Worm (Caenorhabditis elegans): ENCODE results near the gene col-117.

col-117 gene

DNA sequence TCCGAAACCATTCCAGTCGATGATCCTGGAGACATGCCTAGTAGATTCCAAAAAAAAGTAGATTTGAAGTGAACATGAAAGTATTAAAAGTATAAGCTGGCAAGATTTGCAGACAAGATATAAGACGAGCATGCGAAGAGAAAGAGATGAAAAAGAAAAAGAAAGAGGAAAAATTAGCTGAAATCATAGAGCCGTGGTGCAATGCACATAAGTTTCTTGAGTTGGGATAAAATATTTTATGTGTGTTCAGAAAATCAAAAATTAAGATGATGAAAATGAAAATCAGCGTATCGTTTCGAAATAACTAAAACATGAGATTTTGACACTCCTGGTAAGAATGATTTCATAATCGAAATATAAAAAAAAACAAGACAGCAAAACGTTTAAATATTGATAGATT, 20.5 kb upstream of the col-117 start, which contains the start of gene T11B7.2:
T11B7.2 (minus strand) TSS at position 101 of the 400 bp plus-strand sequence.
- TF ChIP-seq dsc-1 (tag; optimal IDR thresholded peaks at IDR 0.05) (peak; percentile 1), efl-1 (optimal IDR thresholded peaks at IDR 0.05) (no peak), efl-1 (GFP tag; optimal IDR thresholded peaks at IDR 0.05 in 1 of 2) (peak in 1 of 2 experiments; percentile 11), fkh-10 (GFP tag; optimal IDR thresholded peaks at IDR 0.05) (no peak)

DNA sequence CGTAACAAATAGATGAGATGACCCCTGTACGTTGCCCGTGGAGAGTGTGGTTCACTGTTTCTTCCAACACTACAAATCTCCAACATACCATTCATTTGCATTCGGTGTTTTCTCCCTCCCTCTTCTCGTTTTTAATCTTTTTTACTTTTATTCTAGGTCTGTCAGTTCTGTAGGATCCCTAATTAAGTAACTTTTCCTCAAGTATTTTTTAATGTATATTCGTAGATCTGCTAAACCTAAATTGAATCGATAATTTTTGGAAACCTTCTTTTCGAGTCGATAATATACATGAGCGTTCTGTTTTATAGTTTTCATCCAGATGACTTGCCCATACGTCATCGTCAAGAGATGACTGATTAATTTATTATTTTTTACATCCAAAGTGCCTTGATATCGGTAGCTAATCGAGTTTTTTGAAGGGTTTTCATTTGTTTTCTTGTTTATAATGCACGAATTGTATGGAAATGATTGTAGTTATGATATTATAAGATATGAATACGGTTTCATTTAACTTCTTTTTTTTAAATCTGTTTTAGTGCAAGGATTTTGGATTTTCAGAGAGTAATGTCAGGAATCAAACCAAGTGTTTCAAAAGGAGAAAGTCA, 16.3 kb upstream of the col-117 start, which contains the start of the genes T28C6.11 and T11B7.1:
T28C6.11 (minus strand) TSS at position 101 of the 605 bp plus-strand sequence.
T11B7.1 (plus strand) TSS at position 555 of the 605 bp plus-strand sequence.
- TF ChIP-seq fos-1 (tag; optimal IDR thresholded peaks at IDR 0.05) (no peak), swsn-7 (tag; optimal IDR thresholded peaks at IDR 0.05) (no peak), ces-1 (GFP tag; optimal IDR thresholded peaks at IDR 0.05) (no peak), egl-13 (tag; optimal IDR thresholded peaks at IDR 0.05) (no peak), ets-5 (GFP tag; IDR thresholded peaks at IDR 0.05) (no peak), F16B12.6 (tag; optimal IDR thresholded peaks at IDR 0.05) (no peak), dsc-1 (tag; optimal IDR thresholded peaks at IDR 0.05) (no peak), nhr-71 (tag; optimal IDR thresholded peaks at IDR 0.05) (no peak), unc-86 (tag; optimal IDR thresholded peaks at IDR 0.05) (no peak), unc-30 (tag; optimal IDR thresholded peaks at IDR 0.05) (no peak), pax-3 (tag; optimal IDR thresholded peaks at IDR 0.05) (no peak), snu-23 (GFP tag; optimal IDR thresholded peaks at IDR 0.05) (no peak), aha-1 (tag; optimal IDR thresholded peaks at IDR 0.05) (no peak), lin-15B (tag; optimal IDR thresholded peaks at IDR 0.05) (no peak), ceh-90 (tag; optimal IDR thresholded peaks at IDR 0.05) (no peak), nhr-11 (tag; optimal IDR thresholded peaks at IDR 0.05) (no peak), fkh-10 (GFP tag; optimal IDR thresholded peaks at IDR 0.05) (no peak), pqm-1 (tag; optimal IDR thresholded peaks at IDR 0.05) (no peak)

DNA sequence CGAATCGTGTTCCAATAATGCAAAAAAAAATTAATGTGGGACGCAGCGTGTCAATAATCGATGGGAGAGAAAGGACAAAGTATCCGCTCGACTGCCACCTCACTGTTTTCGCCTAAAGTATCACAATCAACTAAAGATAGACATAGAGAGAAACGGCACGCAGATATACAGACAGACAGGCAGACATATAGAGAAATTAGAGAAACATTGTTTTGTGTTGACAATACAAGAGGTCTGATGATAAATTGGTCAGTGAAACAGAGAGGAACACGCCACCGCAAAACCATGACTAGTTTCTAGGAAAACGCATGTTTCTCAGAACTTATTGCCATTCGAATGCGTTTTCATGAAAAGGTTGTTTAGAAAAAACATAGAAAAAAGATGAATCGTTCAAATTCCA, 6.6 kb upstream of the col-117 start, which contains the start of gene T28C6.8:
T28C6.8 (minus strand) TSS at position 137 of the 400 bp plus-strand sequence.
- TF ChIP-seq sptf-1 (tag; optimal IDR thresholded peaks at IDR 0.05) (no peak), nhr-71 (tag; optimal IDR thresholded peaks at IDR 0.05) (peak; percentile 63), fos-1 (tag; optimal IDR thresholded peaks at IDR 0.05) (no peak), efl-1 (optimal IDR thresholded peaks at IDR 0.05) (peak; percentile 17 to 23), efl-1 (GFP tag; optimal IDR thresholded peaks at IDR 0.05 in 1 of 2) (no peak), nhr-77 (tag; optimal IDR thresholded peaks at IDR 0.05) (peak; percentile 17), mab-9 (GFP tag; IDR thresholded peaks at IDR 0.05) (no peak), nhr-90 (tag; optimal IDR thresholded peaks at IDR 0.05; ENCODE audit: poor library complexity) (peak; percentile 36), nhr-20 (tag; optimal IDR thresholded peaks at IDR 0.05) (peak; percentile 59), jun-1 (tag; optimal IDR thresholded peaks at IDR 0.05) (no peak), fkh-8 (tag; optimal IDR thresholded peaks at IDR 0.05) (peak; percentile 33), lin-14 (GFP tag; optimal IDR thresholded peaks at IDR 0.05) (peak; percentile 85), snpc-4 (tag; optimal IDR thresholded peaks at IDR 0.05) (no peak), hlh-4 (tag; optimal IDR thresholded peaks at IDR 0.05) (no peak), irx-1 (tag; optimal IDR thresholded peaks at IDR 0.05) (peak; percentile 10), grh-1 (GFP tag; IDR thresholded peaks at IDR 0.05) (peak; percentile 32; the same call in 1 of the 2 replicates), unc-98 (GFP tag; IDR thresholded peaks at IDR 0.05) (no peak), sup-37 (GFP tag; optimal IDR thresholded peaks at IDR 0.05) (no peak), nhr-19 (GFP tag; conservative IDR thresholded peaks at IDR 0.05) (no peak), dsc-1 (tag; optimal IDR thresholded peaks at IDR 0.05) (no peak), snu-23 (GFP tag; optimal IDR thresholded peaks at IDR 0.05) (peak; percentile 59), pax-3 (tag; optimal IDR thresholded peaks at IDR 0.05) (no peak), egl-27 (tag; optimal IDR thresholded peaks at IDR 0.05) (peak in 1 of 2 experiments; percentile 18), pag-3 (tag; optimal IDR thresholded peaks at IDR 0.05; ENCODE audit: borderline replicate concordance, insufficient read depth) (peak; percentile 2), lin-35 (GFP tag; optimal IDR thresholded peaks at IDR 0.05) (peak in 1 of 2 experiments; percentile 68), lsy-2 (tag; optimal IDR thresholded peaks at IDR 0.05) (peak; percentile 8 to 49), ces-1 (GFP tag; optimal IDR thresholded peaks at IDR 0.05) (no peak), rnt-1 (tag; optimal IDR thresholded peaks at IDR 0.05) (peak; percentile 16), dpl-1 (GFP tag; optimal IDR thresholded peaks at IDR 0.05) (peak in 1 of 3 experiments; percentile 7), aha-1 (tag; optimal IDR thresholded peaks at IDR 0.05) (no peak), lir-3 (tag; optimal IDR thresholded peaks at IDR 0.05; ENCODE audit: poor library complexity) (no peak), blmp-1 (tag; optimal IDR thresholded peaks at IDR 0.05) (peak; percentile 88), C16A3.4 (tag; optimal IDR thresholded peaks at IDR 0.05) (peak; percentile 1), lin-13 (GFP tag; optimal IDR thresholded peaks at IDR 0.05) (peak; percentile 23), sox-4 (tag; optimal IDR thresholded peaks at IDR 0.05) (peak; percentile 4), mep-1 (tag; optimal IDR thresholded peaks at IDR 0.05) (peak; percentile 63)

All from whole organism, L1 larva.